Fruit fly (Drosophila melanogaster): ENCODE measurements around the gene Sap47.
A peak's percentile ranks its signal among the peaks of the same experiment; 100 is the strongest.

Gene Sap47

dm6 chr3R:16005943-16006342 is 71.0 kb downstream of the Sap47 start (continued):
- no peak for TF ChIP-seq CG7271 (tag; optimal IDR thresholded peaks at IDR 0.05)
- peak; percentile 33 for TF ChIP-seq gcm (GFP tag; optimal IDR thresholded peaks at IDR 0.05)
- peak; percentile 7 for TF ChIP-seq CG10462 (GFP tag; optimal IDR thresholded peaks at IDR 0.05)
- no peak; the same call in 1 of the 2 replicates for TF ChIP-seq CG14014 (GFP tag; IDR thresholded peaks at IDR 0.05)
- TF ChIP-seq lab (GFP tag; optimal IDR thresholded peaks at IDR 0.05): peak; percentile 58
- TF ChIP-seq fd64A (GFP tag; optimal IDR thresholded peaks at IDR 0.05): peak; percentile 73
- peak; percentile 70 for TF ChIP-seq nerfin-1 (tag; optimal IDR thresholded peaks at IDR 0.05)
- no peak for TF ChIP-seq corto (GFP tag; optimal IDR thresholded peaks at IDR 0.05)
- TF ChIP-seq CG31441 (GFP tag; IDR thresholded peaks at IDR 0.05): peak; percentile 38; the same call in 1 of the 2 replicates
- no peak for TF ChIP-seq CG4820 (GFP tag; optimal IDR thresholded peaks at IDR 0.05)
- TF ChIP-seq CG7987 (GFP tag; optimal IDR thresholded peaks at IDR 0.05): peak; percentile 74
- peak; percentile 25 for TF ChIP-seq CG1792 (GFP tag; optimal IDR thresholded peaks at IDR 0.05)
- TF ChIP-seq grau (tag; optimal IDR thresholded peaks at IDR 0.05): peak; percentile 22
- TF ChIP-seq slp2 (GFP tag; optimal IDR thresholded peaks at IDR 0.05): no peak
- peak; percentile 7 for TF ChIP-seq CG2712 (tag; optimal IDR thresholded peaks at IDR 0.05)
- peak; percentile 43 for TF ChIP-seq dmrt99B (tag; optimal IDR thresholded peaks at IDR 0.05)
- no peak for TF ChIP-seq CG8478 (optimal IDR thresholded peaks at IDR 0.05)
- TF ChIP-seq ttk (GFP tag; IDR thresholded peaks at IDR 0.05): no peak
- no peak for TF ChIP-seq ro (GFP tag; IDR thresholded peaks at IDR 0.05)
- peak; percentile 1 for TF ChIP-seq CG10543 (GFP tag; optimal IDR thresholded peaks at IDR 0.05)
- peak; percentile 42; the same call in 1 of the 3 replicates for TF ChIP-seq ci (GFP tag; IDR thresholded peaks at IDR 0.05)
- TF ChIP-seq CG8388 (GFP tag; optimal IDR thresholded peaks at IDR 0.05): peak; percentile 1
- peak; percentile 44 for TF ChIP-seq CG2202 (tag; optimal IDR thresholded peaks at IDR 0.05)

dm6 chr3R:16006806-16007556 is 72.1 kb downstream of the Sap47 start:
- TF ChIP-seq sug (tag; optimal IDR thresholded peaks at IDR 0.05): peak; percentile 35
- no peak for TF ChIP-seq CG31388 (GFP tag; optimal IDR thresholded peaks at IDR 0.05)
- peak; percentile 69 for TF ChIP-seq D19A (tag; optimal IDR thresholded peaks at IDR 0.05)
- peak; percentile 41; the same call in 1 of the 3 replicates for TF ChIP-seq ci (GFP tag; IDR thresholded peaks at IDR 0.05)
- TF ChIP-seq NK7.1 (GFP tag; optimal IDR thresholded peaks at IDR 0.05): no peak
- peak; percentile 16 for TF ChIP-seq CG8359 (GFP tag; optimal IDR thresholded peaks at IDR 0.05; ENCODE audit: borderline replicate concordance)
- peak; percentile 63 for TF ChIP-seq CG17385 (GFP tag; optimal IDR thresholded peaks at IDR 0.05)
- TF ChIP-seq ken (GFP tag; IDR thresholded peaks at IDR 0.05): 0 out of 3 replicates have a peak, but pooled peaks have one; percentile 5
- TF ChIP-seq pros (GFP tag; optimal IDR thresholded peaks at IDR 0.05): peak; percentile 17
- TF ChIP-seq CG15479 (GFP tag; optimal IDR thresholded peaks at IDR 0.05): peak; percentile 55
- peak; percentile 43 for TF ChIP-seq sd (tag; optimal IDR thresholded peaks at IDR 0.05)
- TF ChIP-seq Med (GFP tag): peak; percentile 73
- TF ChIP-seq crol (GFP tag; IDR thresholded peaks at IDR 0.05): peak; percentile 66
- no peak for TF ChIP-seq CG15601 (tag; optimal IDR thresholded peaks at IDR 0.05)
- TF ChIP-seq Deaf1 (tag; optimal IDR thresholded peaks at IDR 0.05): peak; percentile 35
- TF ChIP-seq CG6813 (GFP tag; optimal IDR thresholded peaks at IDR 0.05): peak; percentile 24
- peak in 1 of 2 experiments; percentile 80 for TF ChIP-seq tll (GFP tag; optimal IDR thresholded peaks at IDR 0.05)
- TF ChIP-seq sqz (GFP tag; optimal IDR thresholded peaks at IDR 0.05): peak; percentile 46
- no peak for TF ChIP-seq dysf (GFP tag; IDR thresholded peaks at IDR 0.05)
- no peak for TF ChIP-seq CG2678 (tag; optimal IDR thresholded peaks at IDR 0.05)
- peak; percentile 47 for TF ChIP-seq kni (GFP tag; optimal IDR thresholded peaks at IDR 0.05)
- no peak for TF ChIP-seq Fer3 (tag; optimal IDR thresholded peaks at IDR 0.05)
- no peak for TF ChIP-seq hkb (optimal IDR thresholded peaks at IDR 0.05)
- 0 out of 2 replicates have a peak, but pooled peaks have one; percentile 15 for TF ChIP-seq hkb (GFP tag; IDR thresholded peaks at IDR 0.05)
- peak; percentile 20 for TF ChIP-seq CG4360 (GFP tag; IDR thresholded peaks at IDR 0.05)
- 0 out of 2 replicates have a peak, but pooled peaks have one; percentile 9 for TF ChIP-seq Xrp1 (GFP tag; IDR thresholded peaks at IDR 0.05)
- TF ChIP-seq GATAe (GFP tag; conservative IDR thresholded peaks at IDR 0.05): peak; percentile 87

Data from whole organism, embryonic.